Worm (Caenorhabditis elegans): ENCODE results near the gene pik-1.

The pik-1 gene

ce11 chrIV:13415739-13416271 lies at the start of gene pik-1, which contains the start of gene aptf-2:
Gene pik-1 (plus strand): TSS chrIV:13416041.
Gene aptf-2 (minus strand): TSS chrIV:13416051.
- no peak for TF ChIP-seq dao-5 (tag; optimal IDR thresholded peaks at IDR 0.05)
- no peak for TF ChIP-seq W03F9.2 (tag; optimal IDR thresholded peaks at IDR 0.05)
- no peak for TF ChIP-seq him-1 (tag; optimal IDR thresholded peaks at IDR 0.05)

ce11 chrIV:13369120-13369842 lies 46.6 kb upstream of the pik-1 start, which contains the start of gene agt-1:
Gene agt-1 (minus strand): TSS chrIV:13369412.
- TF ChIP-seq dao-5 (tag; optimal IDR thresholded peaks at IDR 0.05): no peak
- no peak for TF ChIP-seq him-1 (tag; optimal IDR thresholded peaks at IDR 0.05)
- no peak for TF ChIP-seq W03F9.2 (tag; optimal IDR thresholded peaks at IDR 0.05)

- TF ChIP-seq W03F9.2 (tag; optimal IDR thresholded peaks at IDR 0.05) (no peak), him-1 (tag; optimal IDR thresholded peaks at IDR 0.05) (no peak), dao-5 (tag; optimal IDR thresholded peaks at IDR 0.05) (no peak)
Observed at ce11 chrIV:13370235-13370739, 45.6 kb upstream of the pik-1 start, which contains the start of the genes rla-2, popl-7 and Y62E10A.24. Gene rla-2 (minus strand): TSS chrIV:13370285. Gene popl-7 (plus strand): TSS chrIV:13370689. Gene Y62E10A.24 (plus strand): TSS chrIV:13370710.

ce11 chrIV:13371699-13372098 lies 44.1 kb upstream of the pik-1 start, which contains the start of gene Y62E10A.6:
Gene Y62E10A.6 (plus strand): TSS chrIV:13371999.
- no peak for TF ChIP-seq him-1 (tag; optimal IDR thresholded peaks at IDR 0.05)
- no peak for TF ChIP-seq W03F9.2 (tag; optimal IDR thresholded peaks at IDR 0.05)
- no peak for TF ChIP-seq dao-5 (tag; optimal IDR thresholded peaks at IDR 0.05)

ce11 chrIV:13374918-13375317 lies 40.9 kb upstream of the pik-1 start:
- TF ChIP-seq W03F9.2 (tag; optimal IDR thresholded peaks at IDR 0.05) (no peak), dao-5 (tag; optimal IDR thresholded peaks at IDR 0.05) (no peak), him-1 (tag; optimal IDR thresholded peaks at IDR 0.05) (no peak)

ce11 chrIV:13377716-13378115 lies 38.1 kb upstream of the pik-1 start, which contains the start of gene mau-8:
Gene mau-8 (plus strand): TSS chrIV:13378016.
- TF ChIP-seq him-1 (tag; optimal IDR thresholded peaks at IDR 0.05): no peak
- no peak for TF ChIP-seq W03F9.2 (tag; optimal IDR thresholded peaks at IDR 0.05)
- TF ChIP-seq dao-5 (tag; optimal IDR thresholded peaks at IDR 0.05): no peak

ce11 chrIV:13380506-13380905 lies 35.3 kb upstream of the pik-1 start:
- TF ChIP-seq dao-5 (tag; optimal IDR thresholded peaks at IDR 0.05): no peak
- no peak for TF ChIP-seq him-1 (tag; optimal IDR thresholded peaks at IDR 0.05)
- TF ChIP-seq W03F9.2 (tag; optimal IDR thresholded peaks at IDR 0.05): no peak

ce11 chrIV:13381823-13382222 lies 34.0 kb upstream of the pik-1 start, which contains the start of gene emc-3:
Gene emc-3 (minus strand): TSS chrIV:13381923.
- TF ChIP-seq W03F9.2 (tag; optimal IDR thresholded peaks at IDR 0.05): no peak
- no peak for TF ChIP-seq dao-5 (tag; optimal IDR thresholded peaks at IDR 0.05)
- no peak for TF ChIP-seq him-1 (tag; optimal IDR thresholded peaks at IDR 0.05)

- TF ChIP-seq W03F9.2 (tag; optimal IDR thresholded peaks at IDR 0.05) (no peak), him-1 (tag; optimal IDR thresholded peaks at IDR 0.05) (no peak), dao-5 (tag; optimal IDR thresholded peaks at IDR 0.05) (no peak)
Observed at ce11 chrIV:13383763-13384436, 31.9 kb upstream of the pik-1 start, which contains the start of gene rab-19. Gene rab-19 (minus strand): TSS chrIV:13384386.

ce11 chrIV:13386043-13386442 lies 29.8 kb upstream of the pik-1 start, which contains the start of the genes Y62E10A.20, Y62E10A.23 and mdt-9:
Gene Y62E10A.20 (minus strand): TSS chrIV:13386091.
Gene Y62E10A.23 (plus strand): TSS chrIV:13386324.
Gene mdt-9 (plus strand): TSS chrIV:13386380.
- TF ChIP-seq W03F9.2 (tag; optimal IDR thresholded peaks at IDR 0.05): peak; percentile 85
- TF ChIP-seq him-1 (tag; optimal IDR thresholded peaks at IDR 0.05): peak; percentile 22
- TF ChIP-seq dao-5 (tag; optimal IDR thresholded peaks at IDR 0.05): no peak

- no peak for TF ChIP-seq W03F9.2 (tag; optimal IDR thresholded peaks at IDR 0.05)
- TF ChIP-seq him-1 (tag; optimal IDR thresholded peaks at IDR 0.05): no peak
- TF ChIP-seq dao-5 (tag; optimal IDR thresholded peaks at IDR 0.05): no peak
Observed at ce11 chrIV:13386903-13387302, 28.9 kb upstream of the pik-1 start, which contains the start of gene lsm-3. Gene lsm-3 (plus strand): TSS chrIV:13387203.

- TF ChIP-seq him-1 (tag; optimal IDR thresholded peaks at IDR 0.05): peak; percentile 42
- no peak for TF ChIP-seq W03F9.2 (tag; optimal IDR thresholded peaks at IDR 0.05)
Observed at ce11 chrIV:13388779-13389178, 27.1 kb upstream of the pik-1 start.

ce11 chrIV:13389237-13389636 lies 26.6 kb upstream of the pik-1 start:
- no peak for TF ChIP-seq dao-5 (tag; optimal IDR thresholded peaks at IDR 0.05)
- TF ChIP-seq him-1 (tag; optimal IDR thresholded peaks at IDR 0.05): no peak
- no peak for TF ChIP-seq W03F9.2 (tag; optimal IDR thresholded peaks at IDR 0.05)

All from whole organism, L4/young adult.